Worm (Caenorhabditis elegans) whole organism, young adult: ENCODE results near the gene chl-1.

Source experiments
- F37B4.10 ChIP-seq: fragments of 200-800 bp; sonication (Bioruptor generic); IDR thresholded peaks from 2 replicates; pipeline ENCODE4 v1.3.6; 2022; ENCODE audit warnings: missing genetic modification characterization, missing compliant biosample characterization
- F52B5.7 ChIP-seq: sonication (generic microtip); optimal IDR thresholded peaks from 2 replicates; lab custom pipeline; 2016; ENCODE audit warnings: mild to moderate bottlenecking, missing genetic modification characterization, missing compliant biosample characterization
- F57C9.4 ChIP-seq: sonication (generic microtip); optimal IDR thresholded peaks from 2 replicates; lab custom pipeline; 2017; ENCODE audit warnings: mild to moderate bottlenecking, missing genetic modification characterization, missing compliant biosample characterization
- K12H6.12 ChIP-seq: fragments of 200-800 bp; sonication (Bioruptor generic); optimal IDR thresholded peaks from 2 replicates; lab custom pipeline; 2018; ENCODE audit warnings: mild to moderate bottlenecking, missing genetic modification characterization, missing compliant biosample characterization
- T07F8.4 ChIP-seq: sonication (generic microtip); optimal IDR thresholded peaks from 2 replicates; lab custom pipeline; 2016; ENCODE audit warnings: mild to moderate bottlenecking, missing genetic modification characterization, moderate library complexity, missing compliant biosample characterization
- Y56A3A.18 ChIP-seq: fragments of 200-800 bp; sonication (Bioruptor generic); IDR thresholded peaks from 2 replicates; pipeline ENCODE4 v1.3.6; 2022; ENCODE audit warnings: missing genetic modification reagents, missing genetic modification characterization, missing compliant biosample characterization
- ZK185.1 ChIP-seq: sonication (generic microtip); optimal IDR thresholded peaks from 2 replicates; lab custom pipeline; 2016; ENCODE audit warnings: mild to moderate bottlenecking, missing genetic modification characterization, missing compliant biosample characterization; ENCODE audit not compliant: poor library complexity, severe bottlenecking
- akir-1 ChIP-seq: fragments of 200-800 bp; sonication (Bioruptor generic); optimal IDR thresholded peaks from 2 replicates; lab custom pipeline; 2018; ENCODE audit warnings: mild to moderate bottlenecking, missing genetic modification characterization, moderate library complexity, missing compliant biosample characterization
- atf-7 ChIP-seq: sonication (generic microtip); optimal IDR thresholded peaks from 2 replicates; lab custom pipeline; 2017; ENCODE audit warnings: mild to moderate bottlenecking, missing genetic modification characterization, missing compliant biosample characterization
- athp-1 ChIP-seq: sonication (generic microtip); optimal IDR thresholded peaks from 2 replicates; lab custom pipeline; 2017; ENCODE audit warnings: mild to moderate bottlenecking, missing genetic modification characterization, missing compliant biosample characterization
- attf-5 ChIP-seq: fragments of 200-800 bp; sonication (Bioruptor generic); optimal IDR thresholded peaks from 2 replicates; lab custom pipeline; 2018; ENCODE audit warnings: mild to moderate bottlenecking, missing genetic modification characterization, missing compliant biosample characterization
- cebp-1 ChIP-seq, 2 experiments: fragments of 200-800 bp in 1 of 2; sonication (Bioruptor generic) in 1 of 2; sonication (generic microtip) in 1 of 2; IDR thresholded peaks in 1 of 2; optimal IDR thresholded peaks in 1 of 2; 2 replicates each; pipeline versions ENCODE4 v1.3.6 to Lab custom; 2017 to 2022; ENCODE audit warnings: missing compliant biosample characterization in 2 of 2, missing genetic modification characterization in 2 of 2, mild to moderate bottlenecking in 1 of 2, missing genetic modification reagents in 1 of 2, moderate library complexity in 1 of 2
- ceh-27 ChIP-seq: fragments of 200-800 bp; sonication (Bioruptor generic); optimal IDR thresholded peaks from 2 replicates; lab custom pipeline; 2018; ENCODE audit warnings: mild to moderate bottlenecking, missing genetic modification characterization, moderate library complexity, missing compliant biosample characterization
- dox-1 ChIP-seq: fragments of 200-800 bp; sonication (Bioruptor generic); IDR thresholded peaks from 2 replicates; pipeline ENCODE4 v1.3.6; 2022; ENCODE audit warnings: missing genetic modification reagents, missing genetic modification characterization, missing compliant biosample characterization
- him-1 ChIP-seq: sonication (generic microtip); optimal IDR thresholded peaks from 2 replicates; lab custom pipeline; 2016; ENCODE audit warnings: missing genotype, missing genetic modification reagents, missing genetic modification characterization, missing compliant biosample characterization
- hlh-12 ChIP-seq: sonication (generic microtip); optimal IDR thresholded peaks from 2 replicates; lab custom pipeline; 2016; ENCODE audit warnings: missing genetic modification characterization, missing compliant biosample characterization
- hmg-1.2 ChIP-seq: fragments of 200-800 bp; sonication (Bioruptor generic); IDR thresholded peaks from 2 replicates; pipeline ENCODE4 v1.3.6; 2022; ENCODE audit warnings: missing genetic modification reagents, missing genetic modification characterization, missing compliant biosample characterization
- let-526 ChIP-seq: fragments of 200-800 bp; sonication (Bioruptor generic); IDR thresholded peaks from 2 replicates; pipeline ENCODE4 v1.3.6; 2022; ENCODE audit warnings: missing genetic modification reagents, missing genetic modification characterization, missing compliant biosample characterization
- lir-1 ChIP-seq: fragments of 200-800 bp; sonication (Bioruptor generic); conservative IDR thresholded peaks from 2 replicates; pipeline ENCODE4 v1.3.6; 2022; ENCODE audit warnings: missing genetic modification reagents, missing genetic modification characterization, missing compliant biosample characterization
- madf-6 ChIP-seq: fragments of 200-800 bp; sonication (Bioruptor generic); IDR thresholded peaks from 2 replicates; pipeline ENCODE4 v1.3.6; 2022; ENCODE audit warnings: missing genetic modification reagents, missing genetic modification characterization, missing compliant biosample characterization
- mcd-1 ChIP-seq: fragments of 200-800 bp; sonication (Bioruptor generic); IDR thresholded peaks from 2 replicates; pipeline ENCODE4 v1.3.6; 2022; ENCODE audit warnings: missing genetic modification reagents, missing genetic modification characterization, missing compliant biosample characterization
- mel-28 ChIP-seq: sonication (generic microtip); optimal IDR thresholded peaks from 2 replicates; lab custom pipeline; 2016; ENCODE audit warnings: borderline replicate concordance, mild to moderate bottlenecking, missing genetic modification characterization, missing compliant biosample characterization
- nhr-179 ChIP-seq: sonication (generic microtip); optimal IDR thresholded peaks from 2 replicates; lab custom pipeline; 2016; ENCODE audit warnings: mild to moderate bottlenecking, missing genetic modification characterization, missing compliant biosample characterization
- nhr-27 ChIP-seq: fragments of 200-800 bp; sonication (Bioruptor generic); optimal IDR thresholded peaks from 2 replicates; lab custom pipeline; 2018; ENCODE audit warnings: mild to moderate bottlenecking, missing genetic modification characterization, moderate library complexity, missing compliant biosample characterization
- nhr-80 ChIP-seq: sonication (generic microtip); optimal IDR thresholded peaks from 2 replicates; lab custom pipeline; 2016; ENCODE audit warnings: missing genetic modification characterization, missing compliant biosample characterization
- pbrm-1 ChIP-seq: fragments of 200-800 bp; sonication (Bioruptor generic); IDR thresholded peaks from 2 replicates; pipeline ENCODE4 v1.3.6; 2022; ENCODE audit warnings: missing genetic modification reagents, missing genetic modification characterization, missing compliant biosample characterization
- repo-1 ChIP-seq: sonication (generic microtip); optimal IDR thresholded peaks from 2 replicates; lab custom pipeline; 2017; ENCODE audit warnings: mild to moderate bottlenecking, missing genetic modification characterization, missing compliant biosample characterization
- rpc-1 ChIP-seq, 2 experiments: fragments of 150-350 bp in 1 of 2; sonication (generic microtip) in 1 of 2; optimal IDR thresholded peaks; 2 replicates each; lab custom pipeline; 2014 to 2018; ENCODE audit warnings: missing biosample characterization in 1 of 2, missing genetic modification characterization in 1 of 2, missing genetic modification reagents in 1 of 2, missing genotype in 1 of 2
- sdz-38 ChIP-seq: sonication (generic microtip); optimal IDR thresholded peaks from 2 replicates; lab custom pipeline; 2016; ENCODE audit warnings: missing genotype, missing genetic modification characterization, missing compliant biosample characterization
- snpc-1.3 ChIP-seq: sonication (generic microtip); optimal IDR thresholded peaks from 2 replicates; lab custom pipeline; 2017; ENCODE audit warnings: missing genetic modification characterization, mild to moderate bottlenecking, missing compliant biosample characterization, antibody characterized with exemption, moderate library complexity, missing genotype, missing genetic modification reagents; ENCODE audit not compliant: insufficient read depth
- sptf-2 ChIP-seq: fragments of 200-800 bp; sonication (Bioruptor generic); optimal IDR thresholded peaks from 2 replicates; lab custom pipeline; 2018; ENCODE audit warnings: mild to moderate bottlenecking, missing genetic modification characterization, missing compliant biosample characterization
- zim-3 ChIP-seq: sonication (generic microtip); optimal IDR thresholded peaks from 2 replicates; lab custom pipeline; 2017; ENCODE audit warnings: mild to moderate bottlenecking, missing genetic modification characterization, moderate library complexity, missing compliant biosample characterization
- ztf-18 ChIP-seq: sonication (generic microtip); optimal IDR thresholded peaks from 2 replicates; lab custom pipeline; 2016; ENCODE audit warnings: missing genotype, mild to moderate bottlenecking, missing genetic modification characterization, missing compliant biosample characterization

Gene chl-1

ce11 chrIII:10380640-10381039 lies 24.4 kb downstream of the chl-1 start:
- TF ChIP-seq hmg-1.2 (GFP tag; lab: Robert Waterston, UW) (peak; percentile 58; the same call in 1 of the 2 replicates), hlh-12 (tag; lab: Kevin White, UChicago) (no peak), mel-28 (tag; lab: Kevin White, UChicago) (no peak), mcd-1 (GFP tag; lab: Robert Waterston, UW) (no peak), lir-1 (no peak), akir-1 (GFP tag; lab: Kevin White, UChicago) (no peak), rpc-1 (optimal IDR thresholded peaks at IDR 0.05; lab: Kevin White, UChicago) (no peak), rpc-1 (tag; optimal IDR thresholded peaks at IDR 0.05; lab: Kevin White, UChicago) (no peak), him-1 (tag; lab: Kevin White, UChicago) (no peak)

ce11 chrIII:10379632-10380031 lies 25.4 kb downstream of the chl-1 start:
- TF ChIP-seq hmg-1.2 (GFP tag; lab: Robert Waterston, UW) (peak; percentile 80), cebp-1 (GFP tag; IDR thresholded peaks at IDR 0.05; lab: Robert Waterston, UW) (no peak), cebp-1 (tag; optimal IDR thresholded peaks at IDR 0.05; lab: Kevin White, UChicago) (peak; percentile 29), lir-1 (no peak)

ce11 chrIII:10378899-10379298 lies 26.1 kb downstream of the chl-1 start:
- TF ChIP-seq nhr-80 (tag; lab: Kevin White, UChicago) (peak; percentile 57), dox-1 (GFP tag; lab: Robert Waterston, UW) (no peak)

- TF ChIP-seq nhr-80 (tag; lab: Kevin White, UChicago): peak; percentile 67
- TF ChIP-seq zim-3 (tag; lab: Kevin White, UChicago): no peak
- TF ChIP-seq sdz-38: no peak
- no peak for TF ChIP-seq repo-1 (tag; lab: Kevin White, UChicago)
These were observed 29.0 kb downstream of the chl-1 start for ce11 chrIII:10376041-10376440.

ce11 chrIII:10373845-10374244 lies 31.2 kb downstream of the chl-1 start:
- TF ChIP-seq nhr-27 (no peak), F37B4.10 (GFP tag; lab: Robert Waterston, UW) (0 out of 2 replicates have a peak, but pooled peaks have one; percentile 41), F52B5.7 (no peak)
- TF ChIP-seq, all 124 proteins: peak for 1

- TF ChIP-seq ceh-27 (GFP tag; lab: Kevin White, UChicago) (peak; percentile 4), K12H6.12 (tag; lab: Kevin White, UChicago) (peak; percentile 44), Y56A3A.18 (GFP tag; lab: Robert Waterston, UW) (no peak)
These were observed 37.6 kb downstream of the chl-1 start for ce11 chrIII:10367355-10367909.

- no peak for TF ChIP-seq T07F8.4 (tag; lab: Kevin White, UChicago)
- no peak for TF ChIP-seq attf-5 (GFP tag; lab: Kevin White, UChicago)
- TF ChIP-seq atf-7 (tag; lab: Kevin White, UChicago): no peak
- TF ChIP-seq sptf-2 (GFP tag; lab: Kevin White, UChicago): no peak
- no peak for TF ChIP-seq F57C9.4
- TF ChIP-seq pbrm-1 (GFP tag; lab: Robert Waterston, UW): no peak
- no peak for TF ChIP-seq ztf-18
- TF ChIP-seq F37B4.10 (GFP tag; lab: Robert Waterston, UW): no peak
- TF ChIP-seq athp-1 (tag; lab: Kevin White, UChicago): no peak
- TF ChIP-seq ZK185.1 (tag; lab: Kevin White, UChicago): no peak
- TF ChIP-seq hmg-1.2 (GFP tag; lab: Robert Waterston, UW): no peak
- TF ChIP-seq let-526 (GFP tag; lab: Robert Waterston, UW): no peak
- no peak for TF ChIP-seq nhr-179
- TF ChIP-seq snpc-1.3 (tag; lab: Kevin White, UChicago): no peak
- no peak for TF ChIP-seq madf-6 (GFP tag; lab: Robert Waterston, UW)
- TF ChIP-seq, all 124 proteins: peak for 0
These were observed 40.4 kb downstream of the chl-1 start, which contains the start of gene tbc-8 for ce11 chrIII:10364656-10365055. TSS of gene tbc-8 (plus strand) at chrIII:10364956.
